Worm (Caenorhabditis elegans) whole organism, L1 larva: ENCODE data around the gene Y38H8A.1.
A peak's percentile ranks its signal among the peaks of the same experiment; 100 is the strongest.

Experiments
- aha-1 ChIP-seq: fragments of 150-350 bp; optimal IDR thresholded peaks from 2 replicates; lab custom pipeline; 2014; ENCODE audit warnings: missing biosample characterization, missing genetic modification characterization
- ama-1 ChIP-seq: fragments of 150-350 bp; optimal IDR thresholded peaks from 2 replicates; lab custom pipeline; 2014
- ceh-82 ChIP-seq, 3 experiments: fragments of 150-350 bp in 1 of 3; sonication (generic microtip) in 2 of 3; optimal IDR thresholded peaks; 2 replicates each; lab custom pipeline; 2014 to 2017; ENCODE audit warnings: missing biosample characterization in 3 of 3, missing genetic modification characterization in 3 of 3
- ces-1 ChIP-seq: fragments of 150-350 bp; optimal IDR thresholded peaks from 2 replicates; lab custom pipeline; 2014; ENCODE audit warnings: missing biosample characterization, missing genetic modification reagents, missing genetic modification characterization
- fkh-10 ChIP-seq: sonication (generic microtip); optimal IDR thresholded peaks from 2 replicates; lab custom pipeline; 2017; ENCODE audit warnings: missing biosample characterization, missing genetic modification reagents, missing genetic modification characterization
- lin-13 ChIP-seq: fragments of 150-350 bp; optimal IDR thresholded peaks from 2 replicates; lab custom pipeline; 2014; ENCODE audit warnings: missing biosample characterization, missing genetic modification reagents, missing genetic modification characterization
- nhr-12 ChIP-seq: sonication (generic microtip); optimal IDR thresholded peaks from 2 replicates; lab custom pipeline; 2017; ENCODE audit warnings: missing biosample characterization, missing genetic modification characterization
- nhr-237 ChIP-seq: fragments of 150-350 bp; optimal IDR thresholded peaks from 2 replicates; lab custom pipeline; 2014; ENCODE audit warnings: missing biosample characterization, missing genetic modification characterization
- nhr-28 ChIP-seq: fragments of 150-350 bp; optimal IDR thresholded peaks from 2 replicates; lab custom pipeline; 2014; ENCODE audit warnings: missing biosample characterization, missing genetic modification characterization
- nhr-47 ChIP-seq: sonication (generic microtip); optimal IDR thresholded peaks from 2 replicates; lab custom pipeline; 2016; ENCODE audit warnings: mild to moderate bottlenecking, missing genetic modification characterization, moderate library complexity, missing compliant biosample characterization
- nhr-76 ChIP-seq: sonication (generic microtip); optimal IDR thresholded peaks from 2 replicates; lab custom pipeline; 2017; ENCODE audit warnings: missing biosample characterization, missing genetic modification characterization
- snpc-4 ChIP-seq: fragments of 150-350 bp; optimal IDR thresholded peaks from 2 replicates; lab custom pipeline; 2014; ENCODE audit warnings: missing biosample characterization, missing genetic modification characterization
- zag-1 ChIP-seq: fragments of 150-350 bp; optimal IDR thresholded peaks from 2 replicates; lab custom pipeline; 2014; ENCODE audit warnings: missing biosample characterization, missing genetic modification characterization

DNA sequence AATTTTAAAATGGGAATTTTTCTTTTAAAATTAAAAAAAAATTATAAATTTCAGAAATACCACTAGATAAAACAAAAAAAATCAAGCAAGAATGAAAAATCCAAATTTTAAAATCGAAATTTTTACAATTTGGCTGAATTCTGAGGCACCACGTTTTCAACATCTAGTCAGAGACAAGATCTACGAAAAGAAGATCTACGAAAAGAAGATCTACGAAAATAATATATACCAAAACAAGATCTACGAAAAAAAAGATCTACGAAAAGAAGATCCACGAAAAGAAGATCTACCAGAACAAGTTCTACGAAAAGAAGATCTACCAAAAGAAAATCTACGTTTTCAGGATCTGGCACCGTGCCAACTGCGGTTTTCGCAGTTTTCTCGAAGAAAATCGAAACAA lies 4.5 kb downstream of the Y38H8A.1 start:
- TF ChIP-seq fkh-10 (no peak), nhr-76 (tag; lab: Kevin White, UChicago) (no peak), ama-1 (no peak), snpc-4 (tag; lab: Kevin White, UChicago) (no peak), nhr-12 (no peak), aha-1 (tag; lab: Kevin White, UChicago) (no peak), lin-13 (no peak), nhr-47 (tag; lab: Kevin White, UChicago) (peak; percentile 55), ces-1 (GFP tag; lab: Kevin White, UChicago) (no peak), nhr-237 (tag; lab: Kevin White, UChicago) (no peak), zag-1 (tag; lab: Kevin White, UChicago) (no peak), nhr-28 (tag; lab: Kevin White, UChicago) (no peak), ceh-82 (tag; optimal IDR thresholded peaks at IDR 0.05; lab: Kevin White, UChicago) (no peak)
